Fruit fly (Drosophila melanogaster) whole organism, embryonic: ENCODE measurements around the gene Trf.

Experiments
- Atf3 ChIP-seq: fragments of 200-800 bp; sonication (Bioruptor generic); optimal IDR thresholded peaks from 3 replicates; lab custom pipeline; 2016; ENCODE audit warnings: missing biosample characterization, missing genetic modification characterization
- CG1024 ChIP-seq: fragments of 200-800 bp; sonication (Bioruptor generic); IDR thresholded peaks from 2 replicates; pipeline ENCODE4 v1.3.6; 2022; ENCODE audit warnings: missing biosample characterization, missing genetic modification characterization
- CG10654 ChIP-seq: fragments of 200-800 bp; sonication (Bioruptor generic); optimal IDR thresholded peaks from 2 replicates; lab custom pipeline; 2016; ENCODE audit warnings: missing biosample characterization, missing genetic modification characterization
- CG11247 ChIP-seq: fragments of 200-800 bp; sonication (Bioruptor generic); IDR thresholded peaks from 2 replicates; pipeline ENCODE4 v1.3.6; 2022; ENCODE audit warnings: missing biosample characterization, missing genetic modification characterization
- CG11723 ChIP-seq: fragments of 200-800 bp; sonication (Bioruptor generic); optimal IDR thresholded peaks from 2 replicates; lab custom pipeline; 2017; ENCODE audit warnings: missing biosample characterization, mild to moderate bottlenecking, missing genetic modification characterization
- CG12391 ChIP-seq: fragments of 200-800 bp; sonication (Bioruptor generic); optimal IDR thresholded peaks from 3 replicates; lab custom pipeline; 2018; ENCODE audit warnings: missing biosample characterization, mild to moderate bottlenecking, missing genetic modification characterization, moderate library complexity
- CG14050 ChIP-seq: fragments of 200-800 bp; sonication (Bioruptor generic); IDR thresholded peaks from 3 replicates; pipeline ENCODE4 v1.3.6; 2022; ENCODE audit warnings: missing biosample characterization, missing genetic modification characterization
- CG14965 ChIP-seq: fragments of 200-800 bp; sonication (Bioruptor generic); optimal IDR thresholded peaks from 2 replicates; lab custom pipeline; 2016; ENCODE audit warnings: missing biosample characterization, missing genetic modification characterization, borderline replicate concordance
- CG17385 ChIP-seq: fragments of 200-800 bp; sonication (Bioruptor generic); optimal IDR thresholded peaks from 3 replicates; lab custom pipeline; 2018; ENCODE audit warnings: missing biosample characterization, mild to moderate bottlenecking, missing genetic modification characterization
- CG17568 ChIP-seq: fragments of 200-800 bp; sonication (Bioruptor generic); optimal IDR thresholded peaks from 2 replicates; lab custom pipeline; 2018; ENCODE audit warnings: missing biosample characterization, mild to moderate bottlenecking, missing genetic modification characterization, moderate library complexity
- CG17612 ChIP-seq: fragments of 200-800 bp; sonication (Bioruptor generic); IDR thresholded peaks from 2 replicates; pipeline ENCODE4 v1.3.6; 2022; ENCODE audit warnings: missing biosample characterization, missing genetic modification characterization
- CG18599 ChIP-seq: fragments of 200-800 bp; sonication (Bioruptor generic); optimal IDR thresholded peaks from 3 replicates; lab custom pipeline; 2017; ENCODE audit warnings: missing biosample characterization, missing genetic modification characterization, mild to moderate bottlenecking, moderate library complexity, missing genetic modification reagents
- CG3163 ChIP-seq: fragments of 200-800 bp; sonication (Bioruptor generic); optimal IDR thresholded peaks from 3 replicates; lab custom pipeline; 2016; ENCODE audit warnings: missing biosample characterization, missing genetic modification characterization
- CG32772 ChIP-seq: fragments of 200-800 bp; sonication (Bioruptor generic); IDR thresholded peaks from 2 replicates; pipeline ENCODE4 v1.3.6; 2022; ENCODE audit warnings: missing biosample characterization, missing genetic modification characterization
- CG3407 ChIP-seq: fragments of 200-800 bp; sonication (Bioruptor generic); optimal IDR thresholded peaks from 2 replicates; lab custom pipeline; 2018; ENCODE audit warnings: missing biosample characterization, mild to moderate bottlenecking, missing genetic modification characterization
- CG4730 ChIP-seq: fragments of 200-800 bp; sonication (Bioruptor generic); IDR thresholded peaks from 2 replicates; pipeline ENCODE4 v1.3.6; 2022; ENCODE audit warnings: missing biosample characterization, missing genetic modification characterization
- CG5180 ChIP-seq: fragments of 200-800 bp; sonication (Bioruptor generic); optimal IDR thresholded peaks from 3 replicates; lab custom pipeline; 2017; ENCODE audit warnings: missing biosample characterization, missing genetic modification characterization, mild to moderate bottlenecking, moderate library complexity, missing genetic modification reagents
- CG6254 ChIP-seq: fragments of 200-800 bp; sonication (Bioruptor generic); optimal IDR thresholded peaks from 3 replicates; lab custom pipeline; 2017; ENCODE audit warnings: mild to moderate bottlenecking, missing biosample characterization, missing genetic modification reagents, missing genetic modification characterization
- CG7271 ChIP-seq: fragments of 200-800 bp; sonication (Bioruptor generic); optimal IDR thresholded peaks from 2 replicates; lab custom pipeline; 2018; ENCODE audit warnings: missing biosample characterization, mild to moderate bottlenecking, missing genetic modification characterization, moderate library complexity
- CTCF ChIP-seq: fragments of 200-800 bp; sonication (Bioruptor generic); optimal IDR thresholded peaks from 2 replicates; lab custom pipeline; 2017; ENCODE audit warnings: missing biosample characterization, mild to moderate bottlenecking, missing genetic modification characterization, moderate library complexity
- Dad ChIP-seq: fragments of 200-800 bp; sonication (Bioruptor generic); optimal IDR thresholded peaks from 3 replicates; lab custom pipeline; 2016; ENCODE audit warnings: missing biosample characterization, missing genetic modification characterization
- Doc2 ChIP-seq: fragments of 200-800 bp; sonication (Bioruptor generic); IDR thresholded peaks from 2 replicates; pipeline ENCODE4 v1.3.6; 2022; ENCODE audit warnings: missing biosample characterization, missing genetic modification characterization
- Fer2 ChIP-seq: fragments of 200-800 bp; sonication (Bioruptor generic); optimal IDR thresholded peaks from 2 replicates; lab custom pipeline; 2018; ENCODE audit warnings: missing biosample characterization, mild to moderate bottlenecking, missing genetic modification characterization, moderate library complexity
- Nf-YB ChIP-seq: fragments of 200-800 bp; sonication (Bioruptor generic); optimal IDR thresholded peaks from 3 replicates; lab custom pipeline; 2019; ENCODE audit warnings: missing biosample characterization, mild to moderate bottlenecking, missing genetic modification characterization, moderate library complexity
- Ptx1 ChIP-seq: fragments of 200-800 bp; sonication (Bioruptor generic); IDR thresholded peaks from 2 replicates; pipeline ENCODE4 v1.3.6; 2022; ENCODE audit warnings: missing biosample characterization, missing genetic modification characterization
- Rfx ChIP-seq: fragments of 200-800 bp; sonication (Bioruptor generic); IDR thresholded peaks from 2 replicates; pipeline ENCODE4 v1.3.6; 2022; ENCODE audit warnings: missing biosample characterization, missing genetic modification characterization
- Trl ChIP-seq, 3 experiments: fragments of >200 bp in 2 of 3; fragments of 200-800 bp in 1 of 3; sonication (Bioruptor generic) in 1 of 3; optimal IDR thresholded peaks; 2 replicates in 1 of 3; 3 replicates in 2 of 3; lab custom pipeline; 2016 to 2017; ENCODE audit warnings: missing biosample characterization in 1 of 3, missing genetic modification characterization in 1 of 3
- Usf ChIP-seq: fragments of 200-800 bp; sonication (Bioruptor generic); optimal IDR thresholded peaks from 2 replicates; lab custom pipeline; 2017; ENCODE audit warnings: missing genotype, missing biosample characterization, missing genetic modification characterization
- Xrp1 ChIP-seq: fragments of 200-800 bp; sonication (Bioruptor generic); IDR thresholded peaks from 2 replicates; pipeline ENCODE4 v1.3.6; 2022; ENCODE audit warnings: missing biosample characterization, missing genetic modification characterization
- ab ChIP-seq: fragments of 200-800 bp; sonication (Bioruptor generic); optimal IDR thresholded peaks from 2 replicates; lab custom pipeline; 2016; ENCODE audit warnings: missing biosample characterization, missing genetic modification characterization
- aop ChIP-seq: fragments of 200-800 bp; sonication (Bioruptor generic); IDR thresholded peaks from 2 replicates; pipeline ENCODE4 v1.3.6; 2022; ENCODE audit warnings: missing biosample characterization, missing genetic modification characterization
- bbx ChIP-seq: fragments of 200-800 bp; sonication (Bioruptor generic); IDR thresholded peaks from 2 replicates; pipeline ENCODE4 v1.3.6; 2022; ENCODE audit warnings: missing biosample characterization, missing genetic modification characterization; ENCODE audit not compliant: partially characterized antibody
- crol ChIP-seq: fragments of 200-800 bp; sonication (Bioruptor generic); IDR thresholded peaks from 2 replicates; pipeline ENCODE4 v1.3.6; 2022; ENCODE audit warnings: missing biosample characterization, missing genetic modification characterization
- en ChIP-seq: fragments of 200-800 bp; sonication (Bioruptor generic); optimal IDR thresholded peaks from 2 replicates; lab custom pipeline; 2016; ENCODE audit warnings: missing biosample characterization, missing genetic modification characterization
- eve ChIP-seq, 2 experiments: fragments of >200 bp; optimal IDR thresholded peaks; 2 replicates each; lab custom pipeline; 2017; ENCODE audit warnings: missing biosample characterization in 2 of 2, missing genetic modification characterization in 2 of 2
- ewg ChIP-seq: fragments of 200-800 bp; sonication (Bioruptor generic); optimal IDR thresholded peaks from 3 replicates; lab custom pipeline; 2017; ENCODE audit warnings: mild to moderate bottlenecking, missing biosample characterization, missing genetic modification reagents, missing genetic modification characterization
- fd64A ChIP-seq: fragments of 200-800 bp; sonication (Bioruptor generic); optimal IDR thresholded peaks from 3 replicates; lab custom pipeline; 2018; ENCODE audit warnings: missing biosample characterization, mild to moderate bottlenecking, missing genetic modification characterization
- gem ChIP-seq: fragments of 200-800 bp; sonication (Bioruptor generic); optimal IDR thresholded peaks from 2 replicates; lab custom pipeline; 2019; ENCODE audit warnings: missing biosample characterization, mild to moderate bottlenecking, missing genetic modification characterization, moderate library complexity
- h ChIP-seq: fragments of >200 bp; optimal IDR thresholded peaks from 2 replicates; lab custom pipeline; 2017
- insv ChIP-seq, 2 experiments: fragments of 200-800 bp; sonication (Bioruptor generic); optimal IDR thresholded peaks; 3 replicates each; lab custom pipeline; 2016 to 2018; ENCODE audit warnings: missing biosample characterization in 2 of 2, missing genetic modification characterization in 2 of 2
- jumu ChIP-seq: fragments of 200-800 bp; sonication (Bioruptor generic); optimal IDR thresholded peaks from 3 replicates; lab custom pipeline; 2016; ENCODE audit warnings: missing biosample characterization, missing genetic modification characterization
- lov ChIP-seq, 2 experiments: fragments of 200-800 bp in 1 of 2; fragments of >200 bp in 1 of 2; sonication (Bioruptor generic) in 1 of 2; IDR thresholded peaks in 1 of 2; optimal IDR thresholded peaks in 1 of 2; 2 replicates in 1 of 2; 3 replicates in 1 of 2; pipeline versions ENCODE4 v1.3.6 to Lab custom; 2017 to 2022; ENCODE audit warnings: missing biosample characterization in 1 of 2, missing genetic modification characterization in 1 of 2
- org-1 ChIP-seq: fragments of 200-800 bp; sonication (Bioruptor generic); optimal IDR thresholded peaks from 2 replicates; lab custom pipeline; 2017; ENCODE audit warnings: missing biosample characterization, missing genetic modification characterization
- p53 ChIP-seq: fragments of 200-800 bp; sonication (Bioruptor generic); optimal IDR thresholded peaks from 2 replicates; lab custom pipeline; 2016; ENCODE audit warnings: missing biosample characterization, missing genetic modification characterization
- peb ChIP-seq: fragments of 200-800 bp; sonication (Bioruptor generic); IDR thresholded peaks from 2 replicates; pipeline ENCODE4 v1.3.6; 2022; ENCODE audit warnings: missing biosample characterization, missing genetic modification characterization
- pho ChIP-seq: fragments of 200-800 bp; sonication (Bioruptor generic); optimal IDR thresholded peaks from 2 replicates; lab custom pipeline; 2016; ENCODE audit warnings: missing biosample characterization, missing genetic modification characterization
- prd ChIP-seq, 3 experiments: fragments of >200 bp in 2 of 3; fragments of 200-800 bp in 1 of 3; sonication (Bioruptor generic) in 1 of 3; optimal IDR thresholded peaks in 2 of 3; IDR thresholded peaks in 1 of 3; 2 replicates in 2 of 3; 3 replicates in 1 of 3; pipeline versions ENCODE4 v1.3.6 to Lab custom; 2017 to 2022; ENCODE audit warnings: missing biosample characterization in 1 of 3, missing genetic modification characterization in 1 of 3
- repo ChIP-seq: fragments of 200-800 bp; sonication (Bioruptor generic); optimal IDR thresholded peaks from 2 replicates; lab custom pipeline; 2016; ENCODE audit warnings: missing biosample characterization, missing genetic modification characterization
- seq ChIP-seq: fragments of 200-800 bp; sonication (Bioruptor generic); IDR thresholded peaks from 2 replicates; pipeline ENCODE4 v1.3.6; 2022; ENCODE audit warnings: missing biosample characterization, missing genetic modification characterization

Gene Trf

DNA sequence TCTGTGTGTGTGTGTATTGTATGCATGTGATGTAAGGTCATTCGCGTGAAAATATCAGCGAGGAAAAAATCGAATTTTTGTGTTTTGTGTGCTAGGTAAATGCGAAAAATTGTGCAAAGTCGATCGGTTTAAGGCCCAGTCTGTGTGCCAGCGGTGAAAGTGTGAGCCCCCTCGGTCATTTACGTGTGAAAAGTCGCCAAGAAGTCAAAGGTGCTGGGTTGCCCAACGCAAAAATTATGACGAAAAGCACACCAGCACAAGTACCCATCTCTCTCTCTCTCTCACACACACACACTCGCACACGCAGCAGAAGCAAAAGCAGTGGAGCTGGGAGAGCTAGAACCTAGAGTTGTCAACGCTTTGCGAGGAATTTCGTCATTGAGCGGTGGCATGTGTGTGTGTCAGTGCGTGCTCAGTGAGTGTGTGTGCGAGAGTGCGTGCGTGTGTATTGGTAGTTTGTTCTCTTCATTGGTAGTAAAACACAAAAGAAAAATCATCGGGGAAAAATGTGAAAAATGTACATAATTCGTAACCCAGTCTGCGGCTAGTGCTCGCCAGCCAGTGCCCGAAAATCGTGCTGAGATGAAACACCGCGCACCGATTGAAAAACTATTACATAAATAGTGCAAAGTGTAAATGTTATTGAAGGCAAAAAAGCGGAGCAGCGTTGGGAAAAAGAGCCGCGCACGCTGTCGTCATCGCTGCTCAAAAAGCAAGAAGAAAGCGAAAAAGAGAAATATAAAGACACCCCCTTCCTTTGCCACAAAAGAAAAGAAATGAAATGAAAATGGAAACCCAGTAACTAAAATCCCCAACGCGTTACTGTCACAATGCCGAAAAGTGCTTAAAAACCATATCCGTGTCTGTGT, 11.0 kb downstream of the Trf start (continued):
- TF ChIP-seq en (GFP tag; lab: Kevin White, UChicago) (no peak), org-1 (no peak), crol (no peak), Fer2 (tag; lab: Kevin White, UChicago) (no peak), CG11723 (GFP tag; lab: Kevin White, UChicago) (no peak), repo (GFP tag; lab: Kevin White, UChicago) (no peak), h (lab: Kevin White, UChicago) (no peak), CG14050 (no peak), CG11247 (GFP tag; lab: Robert Waterston, UW) (no peak), Doc2 (no peak), CG12391 (tag; lab: Kevin White, UChicago) (no peak), CTCF (GFP tag; lab: Kevin White, UChicago) (no peak), CG18599 (peak; percentile 41), CG3163 (GFP tag; lab: Kevin White, UChicago) (peak; percentile 65), CG14965 (no peak), Trl (optimal IDR thresholded peaks at IDR 0.05; lab: Kevin White, UChicago) (peak; percentile 81 to 93), Trl (GFP tag; optimal IDR thresholded peaks at IDR 0.05; lab: Kevin White, UChicago) (peak; percentile 29), pho (GFP tag; lab: Kevin White, UChicago) (no peak), Atf3 (GFP tag; lab: Kevin White, UChicago) (peak; percentile 4), CG17385 (GFP tag; lab: Kevin White, UChicago) (no peak), gem (tag; lab: Kevin White, UChicago) (no peak), prd (optimal IDR thresholded peaks at IDR 0.05; lab: Kevin White, UChicago) (no peak), prd (GFP tag; IDR thresholded peaks at IDR 0.05; lab: Robert Waterston, UW) (no peak), eve (GFP tag; optimal IDR thresholded peaks at IDR 0.05; lab: Kevin White, UChicago) (no peak), Nf-YB (GFP tag; lab: Kevin White, UChicago) (no peak), peb (no peak), CG3407 (GFP tag; lab: Kevin White, UChicago) (no peak), ewg (peak; percentile 12), CG10654 (GFP tag; lab: Kevin White, UChicago) (no peak), seq (GFP tag; lab: Robert Waterston, UW) (no peak), CG4730 (GFP tag; lab: Robert Waterston, UW) (no peak), bbx (GFP tag; lab: Robert Waterston, UW) (no peak; the same call in 1 of the 2 replicates), CG17568 (GFP tag; lab: Kevin White, UChicago) (no peak), CG7271 (tag; lab: Kevin White, UChicago) (no peak), CG32772 (GFP tag; lab: Robert Waterston, UW) (no peak), CG1024 (GFP tag; lab: Robert Waterston, UW) (no peak), lov (optimal IDR thresholded peaks at IDR 0.05; lab: Kevin White, UChicago) (no peak), lov (GFP tag; IDR thresholded peaks at IDR 0.05; lab: Robert Waterston, UW) (peak; percentile 42; the same call in 1 of the 3 replicates), Xrp1 (GFP tag; lab: Robert Waterston, UW) (no peak), Rfx (GFP tag; lab: Robert Waterston, UW) (no peak; the same call in 1 of the 2 replicates), jumu (no peak), CG17612 (no peak), ab (no peak), Ptx1 (GFP tag; lab: Robert Waterston, UW) (no peak), aop (GFP tag; lab: Robert Waterston, UW) (0 out of 2 replicates have a peak, but pooled peaks have one; percentile 4), insv (GFP tag; optimal IDR thresholded peaks at IDR 0.05; lab: Kevin White, UChicago) (no peak), p53 (GFP tag; lab: Kevin White, UChicago) (no peak), CG6254 (GFP tag; lab: Kevin White, UChicago) (no peak), Usf (GFP tag; lab: Kevin White, UChicago) (no peak), fd64A (GFP tag; lab: Kevin White, UChicago) (no peak), Dad (GFP tag; lab: Kevin White, UChicago) (no peak), CG5180 (GFP tag; lab: Kevin White, UChicago) (peak; percentile 16)
